Worm (Caenorhabditis elegans) whole organism, mixed stage, embryonic: ENCODE measurements around the gene srj-4.

ENCODE experiments used
- blmp-1 ChIP-seq: fragments of 150-350 bp; optimal IDR thresholded peaks from 2 replicates; lab custom pipeline; 2014; ENCODE audit warnings: missing biosample characterization, missing genetic modification characterization
- ces-1 ChIP-seq: fragments of 150-350 bp; optimal IDR thresholded peaks from 2 replicates; lab custom pipeline; 2014; ENCODE audit warnings: missing biosample characterization, missing genetic modification reagents, missing genetic modification characterization
- hlh-1 ChIP-seq: fragments of 150-350 bp; optimal IDR thresholded peaks from 2 replicates; lab custom pipeline; 2014; ENCODE audit warnings: missing biosample characterization, missing genetic modification reagents, missing genetic modification characterization
- mab-5 ChIP-seq: fragments of 150-350 bp; optimal IDR thresholded peaks from 2 replicates; lab custom pipeline; 2014; ENCODE audit warnings: missing biosample characterization, missing genetic modification characterization
- mep-1 ChIP-seq: fragments of 150-350 bp; optimal IDR thresholded peaks from 2 replicates; lab custom pipeline; 2017; ENCODE audit warnings: missing biosample characterization, missing genetic modification reagents, missing genetic modification characterization, inconsistent platforms
- tbx-8 ChIP-seq: fragments of 200-800 bp; sonication (Bioruptor generic); optimal IDR thresholded peaks from 2 replicates; lab custom pipeline; 2018; ENCODE audit warnings: mild to moderate bottlenecking, missing genetic modification characterization, moderate library complexity, missing compliant biosample characterization
- ztf-11 ChIP-seq: fragments of 150-350 bp; optimal IDR thresholded peaks from 2 replicates; lab custom pipeline; 2014; ENCODE audit warnings: missing biosample characterization, missing genetic modification characterization

DNA sequence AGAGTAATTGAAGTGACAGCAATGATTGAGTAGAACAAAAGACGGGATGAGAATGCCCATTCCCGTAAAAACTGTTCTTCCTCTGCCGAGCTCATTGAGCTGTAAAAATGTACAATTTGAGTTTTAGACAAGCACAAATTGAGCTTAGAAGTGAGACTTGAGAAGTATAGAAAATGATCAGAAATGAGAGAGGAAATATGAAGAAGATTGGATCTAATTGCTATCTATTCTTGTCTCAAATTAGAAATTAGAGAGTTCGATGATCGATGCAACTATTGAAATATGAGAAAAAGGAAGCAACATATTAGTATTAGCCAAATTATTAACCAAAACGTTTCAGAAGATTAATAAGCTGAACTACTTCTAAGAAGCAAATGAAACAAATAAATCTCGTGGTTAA, 7.1 kb downstream of the srj-4 start, which contains the start of gene ZK863.1:
- no peak for TF ChIP-seq mep-1 (tag; lab: Kevin White, UChicago)
- no peak for TF ChIP-seq mab-5 (tag; lab: Kevin White, UChicago)
- no peak for TF ChIP-seq hlh-1 (tag; lab: Kevin White, UChicago)
- no peak for TF ChIP-seq blmp-1 (tag; lab: Kevin White, UChicago)
- no peak for TF ChIP-seq tbx-8
- no peak for TF ChIP-seq ces-1 (GFP tag; lab: Kevin White, UChicago)
- TF ChIP-seq ztf-11: no peak
